Worm (Caenorhabditis elegans): Measurements from ENCODE around the gene wapl-1.

wapl-1 gene

ce11 chrIV:4445711-4446290 lies at the start of gene wapl-1, which contains the start of gene htz-1:
Gene wapl-1, minus strand, starts transcription at chrIV:4445740.
Gene htz-1, plus strand, starts transcription at chrIV:4446216.
- TF ChIP-seq nfya-1 (tag; optimal IDR thresholded peaks at IDR 0.05; ENCODE audit: insufficient read depth) (peak; percentile 99), daf-12 (tag; optimal IDR thresholded peaks at IDR 0.05) (peak; percentile 42), unc-39 (tag; optimal IDR thresholded peaks at IDR 0.05) (no peak), ztf-11 (tag; optimal IDR thresholded peaks at IDR 0.05) (no peak), ZK546.5 (tag; optimal IDR thresholded peaks at IDR 0.05) (peak; percentile 98), nhr-43 (tag; optimal IDR thresholded peaks at IDR 0.05; ENCODE audit: poor library complexity, severe bottlenecking) (peak; percentile 88), nhr-25 (tag; optimal IDR thresholded peaks at IDR 0.05) (peak; percentile 98), elt-1 (tag; optimal IDR thresholded peaks at IDR 0.05) (peak; percentile 81), ceh-9 (tag; optimal IDR thresholded peaks at IDR 0.05) (no peak), egl-5 (tag; optimal IDR thresholded peaks at IDR 0.05) (peak; percentile 24), nhr-11 (tag; optimal IDR thresholded peaks at IDR 0.05) (peak; percentile 75), R02D3.7 (tag; optimal IDR thresholded peaks at IDR 0.05) (peak; percentile 99), fkh-2 (tag; optimal IDR thresholded peaks at IDR 0.05) (peak; percentile 26), fos-1 (tag; optimal IDR thresholded peaks at IDR 0.05) (peak; percentile 69), lin-39 (tag; optimal IDR thresholded peaks at IDR 0.05) (peak; percentile 99), unc-62 (GFP tag; optimal IDR thresholded peaks at IDR 0.05) (no peak), mdl-1 (tag; optimal IDR thresholded peaks at IDR 0.05) (peak; percentile 49), pha-4 (tag; optimal IDR thresholded peaks at IDR 0.05) (peak; percentile 99), tbx-2 (tag; optimal IDR thresholded peaks at IDR 0.05) (peak; percentile 85), ama-1 (optimal IDR thresholded peaks at IDR 0.05) (peak; percentile 79), aly-2 (tag; optimal IDR thresholded peaks at IDR 0.05) (no peak), ceh-28 (tag; optimal IDR thresholded peaks at IDR 0.05) (peak; percentile 81), nhr-23 (tag; optimal IDR thresholded peaks at IDR 0.05) (peak; percentile 98), nhr-77 (tag; optimal IDR thresholded peaks at IDR 0.05) (peak; percentile 69), nhr-237 (tag; optimal IDR thresholded peaks at IDR 0.05) (no peak), lin-15B (tag; optimal IDR thresholded peaks at IDR 0.05) (peak; percentile 97), nhr-67 (tag; optimal IDR thresholded peaks at IDR 0.05) (no peak), nhr-28 (tag; optimal IDR thresholded peaks at IDR 0.05) (no peak), pqm-1 (tag; optimal IDR thresholded peaks at IDR 0.05) (peak; percentile 69), skn-1 (tag; optimal IDR thresholded peaks at IDR 0.05) (peak; percentile 55), hmg-11 (tag; optimal IDR thresholded peaks at IDR 0.05) (peak; percentile 90), jun-1 (tag; optimal IDR thresholded peaks at IDR 0.05) (peak; percentile 92), lsy-12 (tag; optimal IDR thresholded peaks at IDR 0.05) (peak; percentile 94), ceh-82 (tag; optimal IDR thresholded peaks at IDR 0.05) (peak; percentile 68), zag-1 (tag; optimal IDR thresholded peaks at IDR 0.05) (peak; percentile 42), elt-3 (tag; optimal IDR thresholded peaks at IDR 0.05) (peak in 1 of 3 experiments; percentile 18), fkh-10 (GFP tag; optimal IDR thresholded peaks at IDR 0.05) (peak; percentile 84), egl-27 (tag; optimal IDR thresholded peaks at IDR 0.05) (peak; percentile 76), snpc-4 (tag; optimal IDR thresholded peaks at IDR 0.05) (peak; percentile 88), eor-1 (tag; optimal IDR thresholded peaks at IDR 0.05) (no peak), ztf-4 (tag; optimal IDR thresholded peaks at IDR 0.05) (peak; percentile 63), nhr-12 (tag; optimal IDR thresholded peaks at IDR 0.05) (no peak), elt-2 (tag; optimal IDR thresholded peaks at IDR 0.05) (peak; percentile 83)

ce11 chrIV:4490148-4490652 lies 44.7 kb upstream of the wapl-1 start, which contains the start of gene ZK180.7:
Gene ZK180.7, plus strand, starts transcription at chrIV:4490542.
- TF ChIP-seq skn-1 (tag; optimal IDR thresholded peaks at IDR 0.05) (no peak), fkh-10 (GFP tag; optimal IDR thresholded peaks at IDR 0.05) (no peak), nhr-76 (tag; optimal IDR thresholded peaks at IDR 0.05) (no peak), nhr-77 (tag; optimal IDR thresholded peaks at IDR 0.05) (no peak), elt-3 (tag; optimal IDR thresholded peaks at IDR 0.05) (no peak), nhr-23 (tag; optimal IDR thresholded peaks at IDR 0.05) (no peak), aly-2 (tag; optimal IDR thresholded peaks at IDR 0.05) (no peak), nfya-1 (tag; optimal IDR thresholded peaks at IDR 0.05; ENCODE audit: insufficient read depth) (no peak), nhr-28 (tag; optimal IDR thresholded peaks at IDR 0.05) (no peak), fkh-2 (tag; optimal IDR thresholded peaks at IDR 0.05) (no peak), ama-1 (optimal IDR thresholded peaks at IDR 0.05) (no peak)

Data from whole organism, L3 larva.